Fruit fly (Drosophila melanogaster) whole organism, embryonic: Measurements from ENCODE around the gene CG15040.

Experiments
- BtbVII ChIP-seq: fragments of 200-800 bp; sonication (Bioruptor generic); optimal IDR thresholded peaks from 3 replicates; lab custom pipeline; 2017; ENCODE audit warnings: missing biosample characterization, mild to moderate bottlenecking, missing genetic modification characterization
- C15 ChIP-seq: fragments of 200-800 bp; sonication (Bioruptor generic); IDR thresholded peaks from 3 replicates; pipeline ENCODE4 v1.3.6; 2022; ENCODE audit warnings: missing biosample characterization, missing genetic modification characterization
- CG11398 ChIP-seq: fragments of 200-800 bp; sonication (Bioruptor generic); optimal IDR thresholded peaks from 2 replicates; lab custom pipeline; 2016; ENCODE audit warnings: missing biosample characterization, missing genetic modification characterization
- CG12659 ChIP-seq: fragments of 200-800 bp; sonication (Bioruptor generic); optimal IDR thresholded peaks from 3 replicates; lab custom pipeline; 2017; ENCODE audit warnings: mild to moderate bottlenecking, missing biosample characterization, missing genetic modification reagents, missing genetic modification characterization
- CG13123 ChIP-seq: fragments of 200-800 bp; sonication (Bioruptor generic); optimal IDR thresholded peaks from 2 replicates; lab custom pipeline; 2016; ENCODE audit warnings: missing biosample characterization, missing genetic modification characterization
- CG13624 ChIP-seq: fragments of 200-800 bp; sonication (Bioruptor generic); optimal IDR thresholded peaks from 2 replicates; lab custom pipeline; 2016; ENCODE audit warnings: missing biosample characterization, missing genetic modification characterization
- CG13894 ChIP-seq: fragments of 200-800 bp; sonication (Bioruptor generic); optimal IDR thresholded peaks from 3 replicates; lab custom pipeline; 2018; ENCODE audit warnings: missing biosample characterization, mild to moderate bottlenecking, missing genetic modification characterization, moderate library complexity
- CG14014 ChIP-seq: fragments of 200-800 bp; sonication (Bioruptor generic); IDR thresholded peaks from 2 replicates; pipeline ENCODE4 v1.3.6; 2022; ENCODE audit warnings: missing biosample characterization, missing genetic modification characterization
- CG15514 ChIP-seq: fragments of 200-800 bp; sonication (Bioruptor generic); optimal IDR thresholded peaks from 3 replicates; lab custom pipeline; 2017; ENCODE audit warnings: missing biosample characterization, missing genetic modification characterization, mild to moderate bottlenecking, moderate library complexity, missing genetic modification reagents
- CG16813 ChIP-seq: fragments of 200-800 bp; sonication (Bioruptor generic); IDR thresholded peaks from 3 replicates; pipeline ENCODE4 v1.3.6; 2022; ENCODE audit warnings: missing biosample characterization, missing genetic modification characterization; ENCODE audit not compliant: partially characterized antibody
- CG17612 ChIP-seq: fragments of 200-800 bp; sonication (Bioruptor generic); IDR thresholded peaks from 2 replicates; pipeline ENCODE4 v1.3.6; 2022; ENCODE audit warnings: missing biosample characterization, missing genetic modification characterization
- CG18011 ChIP-seq: fragments of 200-800 bp; sonication (Bioruptor generic); optimal IDR thresholded peaks from 2 replicates; lab custom pipeline; 2017; ENCODE audit warnings: missing biosample characterization, missing genetic modification characterization, mild to moderate bottlenecking, moderate library complexity, missing genotype
- CG18262 ChIP-seq: fragments of 200-800 bp; optimal IDR thresholded peaks from 3 replicates; lab custom pipeline; 2019; ENCODE audit warnings: missing biosample characterization, mild to moderate bottlenecking, missing genetic modification characterization, moderate library complexity
- CG2678 ChIP-seq: fragments of 200-800 bp; sonication (Bioruptor generic); optimal IDR thresholded peaks from 3 replicates; lab custom pipeline; 2019; ENCODE audit warnings: missing biosample characterization, mild to moderate bottlenecking, missing genetic modification characterization, moderate library complexity
- CG2712 ChIP-seq: fragments of 200-800 bp; optimal IDR thresholded peaks from 3 replicates; lab custom pipeline; 2019; ENCODE audit warnings: missing biosample characterization, mild to moderate bottlenecking, missing genetic modification characterization, moderate library complexity
- CG31388 ChIP-seq: fragments of 200-800 bp; sonication (Bioruptor generic); optimal IDR thresholded peaks from 2 replicates; lab custom pipeline; 2016; ENCODE audit warnings: missing biosample characterization, missing genetic modification characterization
- CG3726 ChIP-seq: fragments of 200-800 bp; sonication (Bioruptor generic); IDR thresholded peaks from 3 replicates; pipeline ENCODE4, ENCODE4 v1.3.6; 2022; ENCODE audit warnings: missing biosample characterization, missing genetic modification characterization
- CG3838 ChIP-seq: fragments of 200-800 bp; sonication (Bioruptor generic); optimal IDR thresholded peaks from 3 replicates; lab custom pipeline; 2016; ENCODE audit warnings: missing biosample characterization, missing genetic modification characterization
- CG3995 ChIP-seq: fragments of 200-800 bp; sonication (Bioruptor generic); optimal IDR thresholded peaks from 3 replicates; lab custom pipeline; 2016; ENCODE audit warnings: missing biosample characterization, missing genetic modification characterization
- CG6654 ChIP-seq: fragments of 200-800 bp; sonication (Bioruptor generic); optimal IDR thresholded peaks from 2 replicates; lab custom pipeline; 2017; ENCODE audit warnings: missing biosample characterization, mild to moderate bottlenecking, missing genetic modification characterization
- CkIIα-i1 ChIP-seq: fragments of 200-800 bp; sonication (Bioruptor generic); IDR thresholded peaks from 2 replicates; pipeline ENCODE4 v1.3.6; 2022; ENCODE audit warnings: missing biosample characterization, missing genetic modification characterization
- D19B ChIP-seq: fragments of 200-800 bp; sonication (Bioruptor generic); optimal IDR thresholded peaks from 2 replicates; lab custom pipeline; 2017; ENCODE audit warnings: missing biosample characterization, mild to moderate bottlenecking, missing genetic modification characterization
- Dp ChIP-seq: fragments of 200-800 bp; sonication (Bioruptor generic); optimal IDR thresholded peaks from 2 replicates; lab custom pipeline; 2018; ENCODE audit warnings: missing biosample characterization, mild to moderate bottlenecking, missing genetic modification characterization, moderate library complexity
- E2f1 ChIP-seq: fragments of 200-800 bp; sonication (Bioruptor generic); IDR thresholded peaks from 2 replicates; pipeline ENCODE4 v1.3.6; 2022; ENCODE audit warnings: missing biosample characterization, missing genetic modification characterization
- Fer2 ChIP-seq: fragments of 200-800 bp; sonication (Bioruptor generic); optimal IDR thresholded peaks from 2 replicates; lab custom pipeline; 2018; ENCODE audit warnings: missing biosample characterization, mild to moderate bottlenecking, missing genetic modification characterization, moderate library complexity
- HmgZ ChIP-seq: fragments of 200-800 bp; sonication (Bioruptor generic); optimal IDR thresholded peaks from 2 replicates; lab custom pipeline; 2018; ENCODE audit warnings: missing biosample characterization, mild to moderate bottlenecking, missing genetic modification characterization
- Hr78 ChIP-seq, 2 experiments: fragments of 200-800 bp in 1 of 2; fragments of >200 bp in 1 of 2; sonication (Bioruptor generic) in 1 of 2; optimal IDR thresholded peaks; 2 replicates each; lab custom pipeline; 2017 to 2019; ENCODE audit warnings: missing biosample characterization in 2 of 2, missing genetic modification characterization in 2 of 2, mild to moderate bottlenecking in 1 of 2, moderate library complexity in 1 of 2
- MBD-R2 ChIP-seq: fragments of 200-800 bp; sonication (Bioruptor generic); IDR thresholded peaks from 2 replicates; pipeline ENCODE4 v1.3.6; 2022; ENCODE audit warnings: missing biosample characterization, missing genetic modification characterization
- MESR4 ChIP-seq: fragments of 200-800 bp; sonication (Bioruptor generic); optimal IDR thresholded peaks from 2 replicates; lab custom pipeline; 2018; ENCODE audit warnings: missing biosample characterization, mild to moderate bottlenecking, missing genetic modification characterization, moderate library complexity
- Max ChIP-seq: fragments of 200-800 bp; sonication (Bioruptor generic); optimal IDR thresholded peaks from 2 replicates; lab custom pipeline; 2016; ENCODE audit warnings: missing biosample characterization, mild to moderate bottlenecking, missing genetic modification characterization
- Xbp1 ChIP-seq: fragments of 200-800 bp; sonication (Bioruptor generic); optimal IDR thresholded peaks from 3 replicates; lab custom pipeline; 2016; ENCODE audit warnings: missing biosample characterization, mild to moderate bottlenecking, missing genetic modification characterization
- ac ChIP-seq: fragments of 200-800 bp; sonication (Bioruptor generic); optimal IDR thresholded peaks from 3 replicates; lab custom pipeline; 2017; ENCODE audit warnings: missing biosample characterization, mild to moderate bottlenecking, missing genetic modification characterization
- az2 ChIP-seq: fragments of 200-800 bp; sonication (Bioruptor generic); optimal IDR thresholded peaks from 3 replicates; lab custom pipeline; 2016; ENCODE audit warnings: missing biosample characterization, missing genetic modification characterization
- da ChIP-seq: fragments of 200-800 bp; sonication (Bioruptor generic); optimal IDR thresholded peaks from 2 replicates; lab custom pipeline; 2016; ENCODE audit warnings: missing biosample characterization, missing genetic modification characterization
- dmrt11E ChIP-seq: fragments of 200-800 bp; sonication (Bioruptor generic); optimal IDR thresholded peaks from 3 replicates; lab custom pipeline; 2018; ENCODE audit warnings: missing biosample characterization, mild to moderate bottlenecking, missing genetic modification characterization, moderate library complexity
- eve ChIP-seq, 2 experiments: fragments of >200 bp; optimal IDR thresholded peaks; 2 replicates each; lab custom pipeline; 2017; ENCODE audit warnings: missing biosample characterization in 2 of 2, missing genetic modification characterization in 2 of 2
- exex ChIP-seq: fragments of 200-800 bp; sonication (Bioruptor generic); optimal IDR thresholded peaks from 4 replicates; lab custom pipeline; 2018; ENCODE audit warnings: missing biosample characterization, mild to moderate bottlenecking, missing genetic modification characterization, moderate library complexity
- eyg ChIP-seq: fragments of 200-800 bp; sonication (Bioruptor generic); optimal IDR thresholded peaks from 3 replicates; lab custom pipeline; 2016; ENCODE audit warnings: missing biosample characterization, missing genetic modification characterization
- gsb ChIP-seq: fragments of 200-800 bp; sonication (Bioruptor generic); IDR thresholded peaks from 2 replicates; pipeline ENCODE4 v1.3.6; 2022; ENCODE audit warnings: missing biosample characterization, missing genetic modification characterization
- gt ChIP-seq: fragments of 200-800 bp; sonication (Bioruptor generic); IDR thresholded peaks from 2 replicates; pipeline ENCODE4 v1.3.6; 2022; ENCODE audit warnings: missing biosample characterization, missing genetic modification characterization
- hkb ChIP-seq, 2 experiments: fragments of 200-800 bp in 1 of 2; fragments of >200 bp in 1 of 2; sonication (Bioruptor generic) in 1 of 2; IDR thresholded peaks in 1 of 2; optimal IDR thresholded peaks in 1 of 2; 2 replicates each; pipeline versions ENCODE4 v1.3.6 to Lab custom; 2017 to 2022; ENCODE audit warnings: missing biosample characterization in 1 of 2, missing genetic modification characterization in 1 of 2
- pb ChIP-seq: fragments of 200-800 bp; sonication (Bioruptor generic); optimal IDR thresholded peaks from 3 replicates; lab custom pipeline; 2016; ENCODE audit warnings: missing biosample characterization, missing genetic modification characterization
- phol ChIP-seq: fragments of 200-800 bp; sonication (Bioruptor generic); optimal IDR thresholded peaks from 3 replicates; lab custom pipeline; 2018; ENCODE audit warnings: missing biosample characterization, mild to moderate bottlenecking, missing genetic modification characterization, moderate library complexity
- pnt ChIP-seq: fragments of 200-800 bp; sonication (Bioruptor generic); optimal IDR thresholded peaks from 3 replicates; lab custom pipeline; 2016; ENCODE audit warnings: missing biosample characterization, missing genetic modification characterization
- pzg ChIP-seq: fragments of 200-800 bp; sonication (Bioruptor generic); optimal IDR thresholded peaks from 3 replicates; lab custom pipeline; 2018; ENCODE audit warnings: missing biosample characterization, mild to moderate bottlenecking, missing genetic modification characterization, moderate library complexity
- ro ChIP-seq: fragments of 200-800 bp; sonication (Bioruptor generic); IDR thresholded peaks from 2 replicates; pipeline ENCODE4 v1.3.6; 2022; ENCODE audit warnings: missing biosample characterization, missing genetic modification characterization
- scrt ChIP-seq: fragments of 200-800 bp; sonication (Bioruptor generic); optimal IDR thresholded peaks from 2 replicates; lab custom pipeline; 2018; ENCODE audit warnings: missing biosample characterization, mild to moderate bottlenecking, missing genetic modification characterization, moderate library complexity
- sob ChIP-seq: fragments of 200-800 bp; sonication (Bioruptor generic); IDR thresholded peaks from 2 replicates; pipeline ENCODE4 v1.3.6; 2022; ENCODE audit warnings: missing biosample characterization, missing genetic modification characterization
- usp ChIP-seq: fragments of >200 bp; optimal IDR thresholded peaks from 2 replicates; lab custom pipeline; 2017; ENCODE audit warnings: missing biosample characterization, missing genetic modification characterization
- vvl ChIP-seq: fragments of 200-800 bp; sonication (Bioruptor generic); IDR thresholded peaks from 2 replicates; pipeline ENCODE4 v1.3.6; 2022; ENCODE audit warnings: missing biosample characterization, missing genetic modification characterization
- z ChIP-seq: fragments of 200-800 bp; sonication (Bioruptor generic); IDR thresholded peaks from 3 replicates; pipeline ENCODE4 v1.3.6; 2022; ENCODE audit warnings: missing biosample characterization, missing genetic modification characterization
- zfh2 ChIP-seq: fragments of 200-800 bp; sonication (Bioruptor generic); optimal IDR thresholded peaks from 2 replicates; lab custom pipeline; 2016; ENCODE audit warnings: missing biosample characterization, missing genetic modification characterization

CG15040 gene

DNA sequence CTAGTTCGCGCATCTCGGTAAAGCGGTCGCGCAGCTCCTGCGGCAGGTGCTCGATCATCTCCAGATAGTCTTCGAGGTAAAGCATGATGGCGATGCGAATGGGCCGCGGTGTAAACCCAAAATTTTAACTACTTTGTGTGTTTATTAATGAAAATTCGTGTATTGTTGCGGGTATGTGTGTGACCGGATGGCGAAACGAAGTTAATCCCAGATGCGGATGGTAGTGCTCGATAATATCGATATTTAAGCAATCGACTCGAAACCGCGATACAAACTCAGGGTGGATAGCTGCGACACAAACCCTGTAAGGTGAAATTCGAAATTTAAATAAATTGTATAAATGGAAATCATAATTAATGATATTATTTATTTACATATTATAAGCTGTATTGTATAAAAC, 35.5 kb upstream of the CG15040 start, which contains the start of gene Ing3 (continued):
- TF ChIP-seq ac (GFP tag; lab: Kevin White, UChicago), result no peak
- no peak for TF ChIP-seq zfh2
- no peak for TF ChIP-seq eyg (GFP tag; lab: Kevin White, UChicago)
- TF ChIP-seq pb (GFP tag; lab: Kevin White, UChicago), result no peak
- no peak for TF ChIP-seq z
- TF ChIP-seq usp (GFP tag; lab: Kevin White, UChicago), result no peak
- TF ChIP-seq ro (GFP tag; lab: Robert Waterston, UW), result no peak
- TF ChIP-seq gt, result no peak
- TF ChIP-seq MESR4 (GFP tag; lab: Kevin White, UChicago), result peak; percentile 64
- no peak for TF ChIP-seq da
- no peak for TF ChIP-seq az2
- no peak for TF ChIP-seq CG17612 (GFP tag; lab: Robert Waterston, UW)
- no peak for TF ChIP-seq E2f1 (GFP tag; lab: Robert Waterston, UW)
- TF ChIP-seq CG31388 (GFP tag; lab: Kevin White, UChicago), result no peak
- TF ChIP-seq Xbp1 (GFP tag; lab: Kevin White, UChicago), result no peak
- no peak for TF ChIP-seq Fer2 (tag; lab: Kevin White, UChicago)
- TF ChIP-seq CG13894, result no peak
- peak; percentile 67 for TF ChIP-seq MBD-R2
- TF ChIP-seq CG12659 (GFP tag; lab: Kevin White, UChicago), result peak; percentile 19
- TF ChIP-seq vvl, result no peak
- TF ChIP-seq scrt, result no peak
- no peak for TF ChIP-seq sob (GFP tag; lab: Robert Waterston, UW)
- TF ChIP-seq pnt (GFP tag; lab: Kevin White, UChicago), result no peak
- TF ChIP-seq hkb (optimal IDR thresholded peaks at IDR 0.05; lab: Kevin White, UChicago), result no peak
- no peak for TF ChIP-seq hkb (GFP tag; IDR thresholded peaks at IDR 0.05; lab: Robert Waterston, UW)
- peak; percentile 49 for TF ChIP-seq CG15514 (GFP tag; lab: Kevin White, UChicago)
- TF ChIP-seq BtbVII (GFP tag; lab: Kevin White, UChicago), result no peak
- no peak for TF ChIP-seq CG11398 (GFP tag; lab: Kevin White, UChicago)
- no peak for TF ChIP-seq D19B
- no peak for TF ChIP-seq CG18011
- no peak for TF ChIP-seq gsb (GFP tag; lab: Robert Waterston, UW)
- TF ChIP-seq CG2712 (tag; lab: Kevin White, UChicago), result peak; percentile 12
- peak; percentile 19 for TF ChIP-seq phol
- TF ChIP-seq Hr78 (GFP tag; optimal IDR thresholded peaks at IDR 0.05; lab: Kevin White, UChicago), result no peak
- TF ChIP-seq Dp (GFP tag; lab: Kevin White, UChicago), result peak; percentile 82
- TF ChIP-seq CG14014 (GFP tag; lab: Robert Waterston, UW), result no peak
- no peak for TF ChIP-seq Max (GFP tag; lab: Kevin White, UChicago)
- TF ChIP-seq CG6654, result no peak
- TF ChIP-seq CG3838 (GFP tag; lab: Kevin White, UChicago), result no peak
- no peak for TF ChIP-seq C15 (GFP tag; lab: Robert Waterston, UW)
- no peak for TF ChIP-seq CG18262 (tag; lab: Kevin White, UChicago)
- no peak for TF ChIP-seq dmrt11E (tag; lab: Kevin White, UChicago)
- TF ChIP-seq CG3995 (GFP tag; lab: Kevin White, UChicago), result no peak
- TF ChIP-seq CG3726 (GFP tag; lab: Robert Waterston, UW), result no peak
- TF ChIP-seq CG2678 (tag; lab: Kevin White, UChicago), result no peak
- peak; percentile 30 for TF ChIP-seq HmgZ (tag; lab: Kevin White, UChicago)
- TF ChIP-seq pzg, result peak; percentile 87
- no peak for TF ChIP-seq exex (tag; lab: Kevin White, UChicago)
- no peak for TF ChIP-seq CG13123 (GFP tag; lab: Kevin White, UChicago)
- no peak for TF ChIP-seq CkIIα-i1 (GFP tag; lab: Robert Waterston, UW)
- TF ChIP-seq CG16813, result peak; percentile 74
- TF ChIP-seq CG13624 (GFP tag; lab: Kevin White, UChicago), result no peak
- no peak for TF ChIP-seq eve (GFP tag; optimal IDR thresholded peaks at IDR 0.05; lab: Kevin White, UChicago)
